Worm (Caenorhabditis elegans) whole organism, young adult: ENCODE measurements around the gene atgp-1.

Source experiments
- ama-1 ChIP-seq, 3 experiments: fragments of 150-350 bp in 1 of 3; sonication (generic microtip) in 2 of 3; optimal IDR thresholded peaks; 2 replicates each; lab custom pipeline; 2014 to 2018; ENCODE audit warnings: missing biosample characterization in 2 of 3, missing genetic modification characterization in 2 of 3, missing genetic modification reagents in 2 of 3
- athp-1 ChIP-seq: sonication (generic microtip); optimal IDR thresholded peaks from 2 replicates; lab custom pipeline; 2017; ENCODE audit warnings: mild to moderate bottlenecking, missing genetic modification characterization, missing compliant biosample characterization
- nhr-27 ChIP-seq: fragments of 200-800 bp; sonication (Bioruptor generic); optimal IDR thresholded peaks from 2 replicates; lab custom pipeline; 2018; ENCODE audit warnings: mild to moderate bottlenecking, missing genetic modification characterization, moderate library complexity, missing compliant biosample characterization
- rcor-1 ChIP-seq: fragments of 200-800 bp; sonication (Bioruptor generic); IDR thresholded peaks from 2 replicates; pipeline ENCODE4 v1.3.6; 2022; ENCODE audit warnings: missing genetic modification reagents, missing genetic modification characterization, missing compliant biosample characterization
- snpc-1.3 ChIP-seq: sonication (generic microtip); optimal IDR thresholded peaks from 2 replicates; lab custom pipeline; 2017; ENCODE audit warnings: missing genetic modification characterization, mild to moderate bottlenecking, missing compliant biosample characterization, antibody characterized with exemption, moderate library complexity, missing genotype, missing genetic modification reagents; ENCODE audit not compliant: insufficient read depth
- snpc-3.4 ChIP-seq: sonication (generic microtip); optimal IDR thresholded peaks from 2 replicates; lab custom pipeline; 2017; ENCODE audit warnings: missing genetic modification characterization, mild to moderate bottlenecking, missing compliant biosample characterization, antibody characterized with exemption, moderate library complexity, missing genotype, missing genetic modification reagents

DNA sequence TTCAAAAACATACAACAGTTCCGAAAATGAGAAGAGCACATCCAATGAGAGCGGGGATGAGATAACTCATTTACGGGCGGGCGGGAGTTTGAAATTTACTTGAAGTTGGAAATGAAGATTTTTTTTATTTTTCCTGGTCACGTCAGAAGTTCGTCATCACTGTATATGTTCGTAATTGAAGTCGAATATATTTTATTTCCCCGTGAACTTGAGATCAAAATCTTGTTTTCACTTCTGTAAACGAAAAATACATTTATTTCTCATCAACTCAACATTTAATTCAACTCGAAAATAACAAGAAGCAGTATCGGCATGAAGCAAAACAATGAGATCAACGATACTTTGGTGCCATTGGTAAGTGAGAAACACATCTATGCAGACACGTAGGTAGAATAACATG is 47.3 kb downstream of the atgp-1 start, which contains the start of gene C49C3.20:
- TF ChIP-seq rcor-1 (GFP tag; lab: Robert Waterston, UW) = no peak
- TF ChIP-seq ama-1 (optimal IDR thresholded peaks at IDR 0.05; lab: Kevin White, UChicago) = no peak
- TF ChIP-seq ama-1 (GFP tag; optimal IDR thresholded peaks at IDR 0.05; lab: Kevin White, UChicago) = no peak
- no peak for TF ChIP-seq athp-1 (tag; lab: Kevin White, UChicago)
- no peak for TF ChIP-seq snpc-1.3
- no peak for TF ChIP-seq snpc-3.4
- no peak for TF ChIP-seq nhr-27 (tag; lab: Kevin White, UChicago)
